Fruit fly (Drosophila melanogaster) whole organism, embryonic: Measurements from ENCODE around the gene CG43120.

ENCODE experiments used
- Aef1 ChIP-seq: fragments of 200-800 bp; sonication (Bioruptor generic); IDR thresholded peaks from 3 replicates; pipeline ENCODE4 v1.3.6; 2022; ENCODE audit warnings: missing biosample characterization, missing genetic modification characterization
- Bgb ChIP-seq: fragments of 200-800 bp; sonication (Bioruptor generic); IDR thresholded peaks from 2 replicates; pipeline ENCODE4 v1.3.6; 2022; ENCODE audit warnings: missing biosample characterization, missing genetic modification characterization; ENCODE audit not compliant: partially characterized antibody
- CG10366 ChIP-seq: fragments of 200-800 bp; sonication (Bioruptor generic); IDR thresholded peaks from 2 replicates; pipeline ENCODE4 v1.3.6; 2022; ENCODE audit warnings: missing biosample characterization, missing genetic modification characterization
- CG10565 ChIP-seq: fragments of 200-800 bp; sonication (Bioruptor generic); optimal IDR thresholded peaks from 3 replicates; lab custom pipeline; 2016; ENCODE audit warnings: missing biosample characterization, mild to moderate bottlenecking, missing genetic modification characterization
- CG12942 ChIP-seq: fragments of 200-800 bp; sonication (Bioruptor generic); optimal IDR thresholded peaks from 3 replicates; lab custom pipeline; 2016; ENCODE audit warnings: missing biosample characterization, missing genetic modification characterization
- CG13894 ChIP-seq: fragments of 200-800 bp; sonication (Bioruptor generic); optimal IDR thresholded peaks from 3 replicates; lab custom pipeline; 2018; ENCODE audit warnings: missing biosample characterization, mild to moderate bottlenecking, missing genetic modification characterization, moderate library complexity
- CG14050 ChIP-seq: fragments of 200-800 bp; sonication (Bioruptor generic); IDR thresholded peaks from 3 replicates; pipeline ENCODE4 v1.3.6; 2022; ENCODE audit warnings: missing biosample characterization, missing genetic modification characterization
- CG14710 ChIP-seq: fragments of 200-800 bp; sonication (Bioruptor generic); optimal IDR thresholded peaks from 3 replicates; lab custom pipeline; 2019; ENCODE audit warnings: missing biosample characterization, mild to moderate bottlenecking, missing genetic modification characterization, moderate library complexity
- CG14860 ChIP-seq: fragments of 200-800 bp; sonication (Bioruptor generic); IDR thresholded peaks from 3 replicates; pipeline ENCODE4 v1.3.6; 2022; ENCODE audit warnings: missing biosample characterization, missing genetic modification characterization; ENCODE audit not compliant: partially characterized antibody
- CG15479 ChIP-seq: fragments of 200-800 bp; sonication (Bioruptor generic); optimal IDR thresholded peaks from 3 replicates; lab custom pipeline; 2019; ENCODE audit warnings: missing biosample characterization, mild to moderate bottlenecking, missing genetic modification characterization, moderate library complexity
- CG1602 ChIP-seq: fragments of 200-800 bp; sonication (Bioruptor generic); optimal IDR thresholded peaks from 3 replicates; lab custom pipeline; 2016; ENCODE audit warnings: missing biosample characterization, missing genetic modification characterization
- CG18476 ChIP-seq: fragments of 200-800 bp; sonication (Bioruptor generic); optimal IDR thresholded peaks from 2 replicates; lab custom pipeline; 2016; ENCODE audit warnings: missing biosample characterization, mild to moderate bottlenecking, missing genetic modification characterization
- CG18599 ChIP-seq: fragments of 200-800 bp; sonication (Bioruptor generic); optimal IDR thresholded peaks from 3 replicates; lab custom pipeline; 2017; ENCODE audit warnings: missing biosample characterization, missing genetic modification characterization, mild to moderate bottlenecking, moderate library complexity, missing genetic modification reagents
- CG2120 ChIP-seq: fragments of 200-800 bp; sonication (Bioruptor generic); optimal IDR thresholded peaks from 3 replicates; lab custom pipeline; 2016; ENCODE audit warnings: missing biosample characterization, missing genetic modification characterization
- CG31441 ChIP-seq: fragments of 200-800 bp; sonication (Bioruptor generic); IDR thresholded peaks from 2 replicates; pipeline ENCODE4 v1.3.6; 2022; ENCODE audit warnings: missing biosample characterization, missing genetic modification characterization
- CG3847 ChIP-seq: fragments of 200-800 bp; sonication (Bioruptor generic); IDR thresholded peaks from 2 replicates; pipeline ENCODE4 v1.3.6; 2022; ENCODE audit warnings: missing biosample characterization, missing genetic modification characterization
- CG3995 ChIP-seq: fragments of 200-800 bp; sonication (Bioruptor generic); optimal IDR thresholded peaks from 3 replicates; lab custom pipeline; 2016; ENCODE audit warnings: missing biosample characterization, missing genetic modification characterization
- CG5245 ChIP-seq: fragments of 200-800 bp; sonication (Bioruptor generic); optimal IDR thresholded peaks from 3 replicates; lab custom pipeline; 2016; ENCODE audit warnings: missing biosample characterization, missing genetic modification characterization
- CG6683 ChIP-seq: fragments of 200-800 bp; sonication (Bioruptor generic); optimal IDR thresholded peaks from 2 replicates; lab custom pipeline; 2017; ENCODE audit warnings: missing biosample characterization, mild to moderate bottlenecking, missing genetic modification characterization, missing genetic modification reagents
- CG8089 ChIP-seq: fragments of 200-800 bp; sonication (Bioruptor generic); optimal IDR thresholded peaks from 3 replicates; lab custom pipeline; 2016; ENCODE audit warnings: missing biosample characterization, missing genetic modification characterization
- CG9437 ChIP-seq: fragments of 200-800 bp; sonication (Bioruptor generic); optimal IDR thresholded peaks from 2 replicates; lab custom pipeline; 2018; ENCODE audit warnings: missing biosample characterization, mild to moderate bottlenecking, missing genetic modification characterization
- Elba2 ChIP-seq: fragments of 200-800 bp; sonication (Bioruptor generic); optimal IDR thresholded peaks from 3 replicates; lab custom pipeline; 2016; ENCODE audit warnings: missing biosample characterization, missing genetic modification characterization
- H15 ChIP-seq: fragments of 200-800 bp; sonication (Bioruptor generic); IDR thresholded peaks from 3 replicates; pipeline ENCODE4 v1.3.6; 2022; ENCODE audit warnings: missing biosample characterization, missing genetic modification characterization
- Hey ChIP-seq: fragments of 200-800 bp; sonication (Bioruptor generic); optimal IDR thresholded peaks from 3 replicates; lab custom pipeline; 2018; ENCODE audit warnings: missing biosample characterization, mild to moderate bottlenecking, missing genetic modification characterization
- Lhr ChIP-seq: fragments of 200-800 bp; sonication (Bioruptor generic); optimal IDR thresholded peaks from 3 replicates; lab custom pipeline; 2017; ENCODE audit warnings: mild to moderate bottlenecking, missing biosample characterization, missing genetic modification reagents, missing genetic modification characterization
- MTF-1 ChIP-seq: fragments of 200-800 bp; sonication (Bioruptor generic); optimal IDR thresholded peaks from 2 replicates; lab custom pipeline; 2018; ENCODE audit warnings: missing biosample characterization, mild to moderate bottlenecking, missing genetic modification characterization, borderline replicate concordance
- Mes4 ChIP-seq: fragments of 200-800 bp; sonication (Bioruptor generic); optimal IDR thresholded peaks from 2 replicates; lab custom pipeline; 2016; ENCODE audit warnings: missing biosample characterization, missing genetic modification characterization
- Sry-β ChIP-seq: fragments of 200-800 bp; sonication (Bioruptor generic); optimal IDR thresholded peaks from 2 replicates; lab custom pipeline; 2018; ENCODE audit warnings: missing biosample characterization, mild to moderate bottlenecking, missing genetic modification characterization, moderate library complexity
- Ssrp ChIP-seq: fragments of 200-800 bp; sonication (Bioruptor generic); optimal IDR thresholded peaks from 2 replicates; lab custom pipeline; 2018; ENCODE audit warnings: missing biosample characterization, mild to moderate bottlenecking, missing genetic modification characterization, moderate library complexity
- ab ChIP-seq: fragments of 200-800 bp; sonication (Bioruptor generic); optimal IDR thresholded peaks from 2 replicates; lab custom pipeline; 2016; ENCODE audit warnings: missing biosample characterization, missing genetic modification characterization
- az2 ChIP-seq: fragments of 200-800 bp; sonication (Bioruptor generic); optimal IDR thresholded peaks from 3 replicates; lab custom pipeline; 2016; ENCODE audit warnings: missing biosample characterization, missing genetic modification characterization
- da ChIP-seq: fragments of 200-800 bp; sonication (Bioruptor generic); optimal IDR thresholded peaks from 2 replicates; lab custom pipeline; 2016; ENCODE audit warnings: missing biosample characterization, missing genetic modification characterization
- dan ChIP-seq: fragments of 200-800 bp; sonication (Bioruptor generic); IDR thresholded peaks from 2 replicates; pipeline ENCODE4 v1.3.6; 2022; ENCODE audit warnings: missing biosample characterization, missing genetic modification characterization
- danr ChIP-seq: fragments of 200-800 bp; sonication (Bioruptor generic); IDR thresholded peaks from 2 replicates; pipeline ENCODE4 v1.3.6; 2022; ENCODE audit warnings: missing biosample characterization, missing genetic modification characterization
- eve ChIP-seq, 2 experiments: fragments of >200 bp; optimal IDR thresholded peaks; 2 replicates each; lab custom pipeline; 2017; ENCODE audit warnings: missing biosample characterization in 2 of 2, missing genetic modification characterization in 2 of 2
- eyg ChIP-seq: fragments of 200-800 bp; sonication (Bioruptor generic); optimal IDR thresholded peaks from 3 replicates; lab custom pipeline; 2016; ENCODE audit warnings: missing biosample characterization, missing genetic modification characterization
- gcm2 ChIP-seq: fragments of 200-800 bp; sonication (Bioruptor generic); optimal IDR thresholded peaks from 2 replicates; lab custom pipeline; 2016; ENCODE audit warnings: missing biosample characterization, missing genetic modification characterization
- grau ChIP-seq: fragments of 200-800 bp; optimal IDR thresholded peaks from 3 replicates; lab custom pipeline; 2019; ENCODE audit warnings: missing biosample characterization, mild to moderate bottlenecking, missing genetic modification characterization, moderate library complexity
- lov ChIP-seq, 2 experiments: fragments of 200-800 bp in 1 of 2; fragments of >200 bp in 1 of 2; sonication (Bioruptor generic) in 1 of 2; IDR thresholded peaks in 1 of 2; optimal IDR thresholded peaks in 1 of 2; 2 replicates in 1 of 2; 3 replicates in 1 of 2; pipeline versions ENCODE4 v1.3.6 to Lab custom; 2017 to 2022; ENCODE audit warnings: missing biosample characterization in 1 of 2, missing genetic modification characterization in 1 of 2
- maf-S ChIP-seq: fragments of 200-800 bp; sonication (Bioruptor generic); optimal IDR thresholded peaks from 2 replicates; lab custom pipeline; 2016; ENCODE audit warnings: missing biosample characterization, missing genetic modification characterization
- p53 ChIP-seq: fragments of 200-800 bp; sonication (Bioruptor generic); optimal IDR thresholded peaks from 2 replicates; lab custom pipeline; 2016; ENCODE audit warnings: missing biosample characterization, missing genetic modification characterization
- pb ChIP-seq: fragments of 200-800 bp; sonication (Bioruptor generic); optimal IDR thresholded peaks from 3 replicates; lab custom pipeline; 2016; ENCODE audit warnings: missing biosample characterization, missing genetic modification characterization
- pfk ChIP-seq: fragments of 200-800 bp; sonication (Bioruptor generic); optimal IDR thresholded peaks from 2 replicates; lab custom pipeline; 2018; ENCODE audit warnings: missing biosample characterization, mild to moderate bottlenecking, missing genetic modification characterization, moderate library complexity
- ro ChIP-seq: fragments of 200-800 bp; sonication (Bioruptor generic); IDR thresholded peaks from 2 replicates; pipeline ENCODE4 v1.3.6; 2022; ENCODE audit warnings: missing biosample characterization, missing genetic modification characterization
- sisA ChIP-seq: fragments of 200-800 bp; sonication (Bioruptor generic); IDR thresholded peaks from 2 replicates; pipeline ENCODE4 v1.3.6; 2022; ENCODE audit warnings: missing biosample characterization, missing genetic modification characterization
- sug ChIP-seq: fragments of 200-800 bp; optimal IDR thresholded peaks from 2 replicates; lab custom pipeline; 2019; ENCODE audit warnings: missing biosample characterization, mild to moderate bottlenecking, missing genetic modification characterization, moderate library complexity
- tio ChIP-seq: fragments of 200-800 bp; sonication (Bioruptor generic); optimal IDR thresholded peaks from 2 replicates; lab custom pipeline; 2017; ENCODE audit warnings: missing biosample characterization, missing genetic modification characterization, inconsistent platforms
- toy ChIP-seq: fragments of 200-800 bp; sonication (Bioruptor generic); IDR thresholded peaks from 2 replicates; pipeline ENCODE4 v1.3.6; 2022; ENCODE audit warnings: missing biosample characterization, missing genetic modification characterization
- wek ChIP-seq: fragments of 200-800 bp; sonication (Bioruptor generic); optimal IDR thresholded peaks from 3 replicates; lab custom pipeline; 2018; ENCODE audit warnings: missing biosample characterization, mild to moderate bottlenecking, missing genetic modification characterization, moderate library complexity

CG43120 gene

dm6 chr3L:14410146-14410676 is 28.5 kb downstream of the CG43120 start, which contains the start of gene CG3919 (continued):
- TF ChIP-seq Elba2 (GFP tag; lab: Kevin White, UChicago) (peak; percentile 23), CG6683 (GFP tag; lab: Kevin White, UChicago) (peak; percentile 8), Mes4 (GFP tag; lab: Kevin White, UChicago) (peak; percentile 68), pfk (GFP tag; lab: Kevin White, UChicago) (no peak), Aef1 (GFP tag; lab: Robert Waterston, UW) (0 out of 3 replicates have a peak, but pooled peaks have one; percentile 47), CG1602 (GFP tag; lab: Kevin White, UChicago) (peak; percentile 37), lov (optimal IDR thresholded peaks at IDR 0.05; lab: Kevin White, UChicago) (no peak), lov (GFP tag; IDR thresholded peaks at IDR 0.05; lab: Robert Waterston, UW) (peak; percentile 36; the same call in 1 of the 3 replicates), pb (GFP tag; lab: Kevin White, UChicago) (peak; percentile 79), CG14050 (GFP tag; lab: Robert Waterston, UW) (0 out of 3 replicates have a peak, but pooled peaks have one; percentile 21), CG12942 (GFP tag; lab: Kevin White, UChicago) (peak; percentile 34), CG18476 (GFP tag; lab: Kevin White, UChicago) (peak; percentile 65), sug (peak; percentile 4), CG3995 (GFP tag; lab: Kevin White, UChicago) (no peak), wek (GFP tag; lab: Kevin White, UChicago) (peak; percentile 14), CG8089 (GFP tag; lab: Kevin White, UChicago) (peak; percentile 44), CG15479 (peak; percentile 11), Hey (no peak), H15 (GFP tag; lab: Robert Waterston, UW) (peak; percentile 31; the same call in 1 of the 3 replicates), Ssrp (tag; lab: Kevin White, UChicago) (peak; percentile 73), MTF-1 (peak; percentile 43), maf-S (GFP tag; lab: Kevin White, UChicago) (no peak), dan (GFP tag; lab: Robert Waterston, UW) (no peak), danr (peak; percentile 14; the same call in 1 of the 2 replicates), az2 (GFP tag; lab: Kevin White, UChicago) (peak; percentile 51), CG10565 (GFP tag; lab: Kevin White, UChicago) (no peak), sisA (GFP tag; lab: Robert Waterston, UW) (peak; percentile 20), CG14710 (tag; lab: Kevin White, UChicago) (peak; percentile 69), CG2120 (GFP tag; lab: Kevin White, UChicago) (peak; percentile 72), ro (GFP tag; lab: Robert Waterston, UW) (no peak; the same call in 1 of the 2 replicates), CG5245 (GFP tag; lab: Kevin White, UChicago) (peak; percentile 24), CG3847 (GFP tag; lab: Robert Waterston, UW) (peak; percentile 54; the same call in 1 of the 2 replicates), CG9437 (GFP tag; lab: Kevin White, UChicago) (peak; percentile 53), CG31441 (GFP tag; lab: Robert Waterston, UW) (peak; percentile 77), eve (GFP tag; optimal IDR thresholded peaks at IDR 0.05; lab: Kevin White, UChicago) (peak in 1 of 2 experiments; percentile 61), ab (GFP tag; lab: Kevin White, UChicago) (peak; percentile 35), toy (GFP tag; lab: Robert Waterston, UW) (no peak), CG10366 (GFP tag; lab: Robert Waterston, UW) (peak; percentile 16; the same call in 1 of the 2 replicates), gcm2 (GFP tag; lab: Kevin White, UChicago) (no peak), da (GFP tag; lab: Kevin White, UChicago) (no peak), Sry-β (GFP tag; lab: Kevin White, UChicago) (peak; percentile 55), CG13894 (tag; lab: Kevin White, UChicago) (no peak), grau (tag; lab: Kevin White, UChicago) (peak; percentile 67), CG14860 (no peak), Bgb (no peak; the same call in 1 of the 2 replicates), CG18599 (GFP tag; lab: Kevin White, UChicago) (peak; percentile 26), eyg (peak; percentile 90), tio (peak; percentile 71), p53 (GFP tag; lab: Kevin White, UChicago) (peak; percentile 45), Lhr (peak; percentile 67)
